Fruit fly (Drosophila melanogaster) whole organism, embryonic: ENCODE results near the gene CkIIalpha-i3.

Source experiments
- Atf6 ChIP-seq: fragments of 200-800 bp; sonication (Bioruptor generic); IDR thresholded peaks from 2 replicates; pipeline ENCODE4 v1.3.6; 2022; ENCODE audit warnings: missing biosample characterization, missing genetic modification characterization
- Bgb ChIP-seq: fragments of 200-800 bp; sonication (Bioruptor generic); IDR thresholded peaks from 2 replicates; pipeline ENCODE4 v1.3.6; 2022; ENCODE audit warnings: missing biosample characterization, missing genetic modification characterization; ENCODE audit not compliant: partially characterized antibody
- Blimp-1 ChIP-seq: fragments of 200-800 bp; sonication (Bioruptor generic); optimal IDR thresholded peaks from 3 replicates; lab custom pipeline; 2018; ENCODE audit warnings: missing biosample characterization, missing genetic modification characterization, mild to moderate bottlenecking, moderate library complexity, missing genetic modification reagents
- BtbVII ChIP-seq: fragments of 200-800 bp; sonication (Bioruptor generic); optimal IDR thresholded peaks from 3 replicates; lab custom pipeline; 2017; ENCODE audit warnings: missing biosample characterization, mild to moderate bottlenecking, missing genetic modification characterization
- CG10543 ChIP-seq: fragments of 200-800 bp; sonication (Bioruptor generic); optimal IDR thresholded peaks from 3 replicates; lab custom pipeline; 2017; ENCODE audit warnings: missing biosample characterization, mild to moderate bottlenecking, missing genetic modification characterization, moderate library complexity
- CG11560 ChIP-seq: fragments of 200-800 bp; sonication (Bioruptor generic); IDR thresholded peaks from 3 replicates; pipeline ENCODE4 v1.3.6; 2022; ENCODE audit warnings: missing biosample characterization, missing genetic modification characterization
- CG11695 ChIP-seq: fragments of 200-800 bp; sonication (Bioruptor generic); IDR thresholded peaks from 3 replicates; pipeline ENCODE4 v1.3.6; 2022; ENCODE audit warnings: missing biosample characterization, missing genetic modification characterization
- CG12659 ChIP-seq: fragments of 200-800 bp; sonication (Bioruptor generic); optimal IDR thresholded peaks from 3 replicates; lab custom pipeline; 2017; ENCODE audit warnings: mild to moderate bottlenecking, missing biosample characterization, missing genetic modification reagents, missing genetic modification characterization
- CG13894 ChIP-seq: fragments of 200-800 bp; sonication (Bioruptor generic); optimal IDR thresholded peaks from 3 replicates; lab custom pipeline; 2018; ENCODE audit warnings: missing biosample characterization, mild to moderate bottlenecking, missing genetic modification characterization, moderate library complexity
- CG15696 ChIP-seq: fragments of 200-800 bp; sonication (Bioruptor generic); optimal IDR thresholded peaks from 2 replicates; lab custom pipeline; 2019; ENCODE audit warnings: missing biosample characterization, mild to moderate bottlenecking, missing genetic modification characterization, moderate library complexity
- CG18262 ChIP-seq: fragments of 200-800 bp; optimal IDR thresholded peaks from 3 replicates; lab custom pipeline; 2019; ENCODE audit warnings: missing biosample characterization, mild to moderate bottlenecking, missing genetic modification characterization, moderate library complexity
- CG33557 ChIP-seq: fragments of 200-800 bp; sonication (Bioruptor generic); optimal IDR thresholded peaks from 2 replicates; lab custom pipeline; 2019; ENCODE audit warnings: missing biosample characterization, mild to moderate bottlenecking, missing genetic modification characterization, moderate library complexity
- CG6689 ChIP-seq: fragments of 200-800 bp; sonication (Bioruptor generic); IDR thresholded peaks from 2 replicates; pipeline ENCODE4 v1.3.6; 2022; ENCODE audit warnings: missing biosample characterization, missing genetic modification characterization
- CG6854 ChIP-seq: fragments of 200-800 bp; sonication (Bioruptor generic); optimal IDR thresholded peaks from 3 replicates; lab custom pipeline; 2017; ENCODE audit warnings: missing biosample characterization, mild to moderate bottlenecking, missing genetic modification characterization
- CG7372 ChIP-seq: fragments of 200-800 bp; sonication (Bioruptor generic); IDR thresholded peaks from 2 replicates; pipeline ENCODE4 v1.3.6; 2022; ENCODE audit warnings: missing biosample characterization, missing genetic modification characterization
- CG9437 ChIP-seq: fragments of 200-800 bp; sonication (Bioruptor generic); optimal IDR thresholded peaks from 2 replicates; lab custom pipeline; 2018; ENCODE audit warnings: missing biosample characterization, mild to moderate bottlenecking, missing genetic modification characterization
- CG9609 ChIP-seq: fragments of 200-800 bp; sonication (Bioruptor generic); optimal IDR thresholded peaks from 3 replicates; lab custom pipeline; 2016; ENCODE audit warnings: missing biosample characterization, missing genetic modification characterization
- CG9727 ChIP-seq: fragments of 200-800 bp; sonication (Bioruptor generic); optimal IDR thresholded peaks from 3 replicates; lab custom pipeline; 2017; ENCODE audit warnings: missing biosample characterization, mild to moderate bottlenecking, missing genetic modification characterization
- CHES-1-like ChIP-seq: fragments of 200-800 bp; sonication (Bioruptor generic); optimal IDR thresholded peaks from 2 replicates; lab custom pipeline; 2016; ENCODE audit warnings: missing biosample characterization, missing genetic modification characterization
- CoRest ChIP-seq: fragments of 200-800 bp; sonication (Bioruptor generic); optimal IDR thresholded peaks from 3 replicates; lab custom pipeline; 2018; ENCODE audit warnings: missing biosample characterization, mild to moderate bottlenecking, missing genetic modification characterization, moderate library complexity
- D ChIP-seq, 2 experiments: fragments of 200-800 bp in 1 of 2; fragments of >200 bp in 1 of 2; sonication (Bioruptor generic) in 1 of 2; optimal IDR thresholded peaks; 2 replicates in 1 of 2; 3 replicates in 1 of 2; lab custom pipeline; 2017; ENCODE audit warnings: mild to moderate bottlenecking in 1 of 2, missing biosample characterization in 1 of 2, missing genetic modification characterization in 1 of 2, missing genetic modification reagents in 1 of 2
- Dip2 ChIP-seq: fragments of 200-800 bp; sonication (Bioruptor generic); IDR thresholded peaks from 2 replicates; pipeline ENCODE4 v1.3.6; 2022; ENCODE audit warnings: missing biosample characterization, missing genetic modification characterization
- Drgx ChIP-seq: fragments of 200-800 bp; sonication (Bioruptor generic); IDR thresholded peaks from 2 replicates; pipeline ENCODE4 v1.3.6; 2022; ENCODE audit warnings: missing biosample characterization, missing genetic modification characterization
- E2f2 ChIP-seq: fragments of 200-800 bp; sonication (Bioruptor generic); IDR thresholded peaks from 2 replicates; pipeline ENCODE4 v1.3.6; 2022; ENCODE audit warnings: missing biosample characterization, missing genetic modification characterization
- Fer1 ChIP-seq: fragments of 200-800 bp; sonication (Bioruptor generic); optimal IDR thresholded peaks from 2 replicates; lab custom pipeline; 2017; ENCODE audit warnings: missing biosample characterization, mild to moderate bottlenecking, missing genetic modification characterization
- Fer2 ChIP-seq: fragments of 200-800 bp; sonication (Bioruptor generic); optimal IDR thresholded peaks from 2 replicates; lab custom pipeline; 2018; ENCODE audit warnings: missing biosample characterization, mild to moderate bottlenecking, missing genetic modification characterization, moderate library complexity
- HHEX ChIP-seq: fragments of 200-800 bp; sonication (Bioruptor generic); optimal IDR thresholded peaks from 3 replicates; lab custom pipeline; 2017; ENCODE audit warnings: missing biosample characterization, mild to moderate bottlenecking, missing genetic modification characterization, missing genetic modification reagents
- NFAT ChIP-seq: fragments of 200-800 bp; sonication (Bioruptor generic); IDR thresholded peaks from 2 replicates; pipeline ENCODE4 v1.3.6; 2022; ENCODE audit warnings: missing biosample characterization, missing genetic modification characterization
- Neu2 ChIP-seq: fragments of 200-800 bp; sonication (Bioruptor generic); optimal IDR thresholded peaks from 3 replicates; lab custom pipeline; 2016; ENCODE audit warnings: missing biosample characterization, missing genetic modification characterization, borderline replicate concordance
- Nf-YA ChIP-seq: fragments of 200-800 bp; sonication (Bioruptor generic); IDR thresholded peaks from 2 replicates; pipeline ENCODE4 v1.3.6; 2022; ENCODE audit warnings: missing biosample characterization, missing genetic modification characterization
- Pdp1 ChIP-seq, 2 experiments: fragments of 200-800 bp; sonication (Bioruptor generic); optimal IDR thresholded peaks; 3 replicates each; lab custom pipeline; 2016; ENCODE audit warnings: missing biosample characterization in 2 of 2, missing genetic modification characterization in 2 of 2, mild to moderate bottlenecking in 1 of 2, moderate library complexity in 1 of 2
- Sin3A ChIP-seq: fragments of >200 bp; optimal IDR thresholded peaks from 2 replicates; lab custom pipeline; 2018
- Taf1 ChIP-seq: fragments of 200-800 bp; sonication (Bioruptor generic); IDR thresholded peaks from 2 replicates; pipeline ENCODE4 v1.3.6; 2022; ENCODE audit warnings: missing biosample characterization, missing genetic modification characterization
- abd-A ChIP-seq: fragments of 200-800 bp; sonication (Bioruptor generic); optimal IDR thresholded peaks from 3 replicates; lab custom pipeline; 2019; ENCODE audit warnings: missing biosample characterization, mild to moderate bottlenecking, missing genetic modification characterization, moderate library complexity
- ato ChIP-seq: fragments of 200-800 bp; sonication (Bioruptor generic); IDR thresholded peaks from 2 replicates; pipeline ENCODE4 v1.3.6; 2022; ENCODE audit warnings: missing biosample characterization, missing genetic modification characterization; ENCODE audit not compliant: partially characterized antibody
- bab2 ChIP-seq: fragments of 200-800 bp; sonication (Bioruptor generic); optimal IDR thresholded peaks from 2 replicates; lab custom pipeline; 2016; ENCODE audit warnings: missing biosample characterization, missing genetic modification characterization
- cato ChIP-seq: fragments of 200-800 bp; sonication (Bioruptor generic); optimal IDR thresholded peaks from 2 replicates; lab custom pipeline; 2016; ENCODE audit warnings: missing biosample characterization, missing genetic modification characterization, borderline replicate concordance
- dmrt99B ChIP-seq: fragments of 200-800 bp; sonication (Bioruptor generic); optimal IDR thresholded peaks from 2 replicates; lab custom pipeline; 2018; ENCODE audit warnings: missing biosample characterization, mild to moderate bottlenecking, missing genetic modification characterization, moderate library complexity
- fd102C ChIP-seq: fragments of 200-800 bp; sonication (Bioruptor generic); optimal IDR thresholded peaks from 2 replicates; lab custom pipeline; 2018; ENCODE audit warnings: missing biosample characterization, mild to moderate bottlenecking, missing genetic modification characterization, moderate library complexity
- fd96Cb ChIP-seq: fragments of 200-800 bp; sonication (Bioruptor generic); optimal IDR thresholded peaks from 2 replicates; lab custom pipeline; 2018; ENCODE audit warnings: missing biosample characterization, mild to moderate bottlenecking, missing genetic modification characterization, moderate library complexity
- jing ChIP-seq: fragments of 200-800 bp; sonication (Bioruptor generic); optimal IDR thresholded peaks from 2 replicates; lab custom pipeline; 2018; ENCODE audit warnings: missing biosample characterization, mild to moderate bottlenecking, missing genetic modification characterization
- kni ChIP-seq: fragments of 200-800 bp; sonication (Bioruptor generic); optimal IDR thresholded peaks from 3 replicates; lab custom pipeline; 2017; ENCODE audit warnings: mild to moderate bottlenecking, missing biosample characterization, missing genetic modification reagents, missing genetic modification characterization
- pzg ChIP-seq: fragments of 200-800 bp; sonication (Bioruptor generic); optimal IDR thresholded peaks from 3 replicates; lab custom pipeline; 2018; ENCODE audit warnings: missing biosample characterization, mild to moderate bottlenecking, missing genetic modification characterization, moderate library complexity
- repo ChIP-seq: fragments of 200-800 bp; sonication (Bioruptor generic); optimal IDR thresholded peaks from 2 replicates; lab custom pipeline; 2016; ENCODE audit warnings: missing biosample characterization, missing genetic modification characterization
- sd ChIP-seq: fragments of 200-800 bp; sonication (Bioruptor generic); optimal IDR thresholded peaks from 3 replicates; lab custom pipeline; 2018; ENCODE audit warnings: missing biosample characterization, mild to moderate bottlenecking, missing genetic modification characterization, moderate library complexity
- so ChIP-seq: fragments of 200-800 bp; sonication (Bioruptor generic); IDR thresholded peaks from 3 replicates; pipeline ENCODE4 v1.3.6; 2022; ENCODE audit warnings: missing biosample characterization, missing genetic modification characterization
- tio ChIP-seq: fragments of 200-800 bp; sonication (Bioruptor generic); optimal IDR thresholded peaks from 2 replicates; lab custom pipeline; 2017; ENCODE audit warnings: missing biosample characterization, missing genetic modification characterization, inconsistent platforms

CkIIalpha-i3 gene

DNA sequence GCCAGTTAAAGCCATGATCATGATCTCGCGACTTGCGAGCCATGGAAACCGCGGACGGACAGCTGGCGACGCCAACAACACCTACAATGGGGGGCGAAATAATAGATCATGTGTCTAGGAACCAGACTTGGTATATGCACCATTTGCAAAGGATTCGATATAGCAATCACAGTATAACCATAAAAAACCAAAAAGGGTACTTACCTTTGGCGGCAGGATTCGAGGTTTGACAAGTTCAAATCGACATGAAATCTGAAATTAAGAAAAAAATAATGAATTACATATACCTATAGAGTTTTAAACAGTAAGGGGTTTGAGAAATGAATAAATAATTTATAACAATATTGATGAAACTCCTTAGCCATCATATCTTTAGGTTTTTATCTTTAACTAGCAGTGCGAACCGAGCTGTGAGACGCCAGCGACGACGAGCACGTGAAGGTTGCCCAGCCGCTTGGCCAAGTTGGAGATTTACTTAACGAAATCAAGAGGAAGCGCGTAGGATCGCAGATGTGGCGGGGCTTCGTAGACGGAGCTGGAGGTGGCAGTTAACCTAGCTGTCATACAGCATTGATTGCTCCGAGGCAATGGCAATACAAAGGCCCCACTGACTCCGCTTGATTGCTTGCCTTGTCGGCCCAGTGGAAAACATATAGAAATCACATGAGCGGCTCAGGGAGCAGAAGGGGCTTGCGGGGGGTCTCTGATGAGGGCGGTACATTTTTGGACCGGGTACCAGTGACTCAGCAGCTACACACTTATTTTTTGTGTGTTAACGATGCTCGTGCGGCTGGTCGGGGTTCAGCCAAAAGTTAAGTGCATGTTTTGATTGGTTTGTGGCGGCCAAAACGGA, 23.7 kb upstream of the CkIIalpha-i3 start (continued):
- TF ChIP-seq CG12659 (GFP tag; lab: Kevin White, UChicago) = peak; percentile 35
- no peak for TF ChIP-seq repo (GFP tag; lab: Kevin White, UChicago)
- TF ChIP-seq BtbVII (GFP tag; lab: Kevin White, UChicago) = peak; percentile 1
- no peak for TF ChIP-seq Taf1 (GFP tag; lab: Robert Waterston, UW)
- TF ChIP-seq CG6854 (GFP tag; lab: Kevin White, UChicago) = no peak
- 0 out of 2 replicates have a peak, but pooled peaks have one; percentile 31 for TF ChIP-seq Atf6 (GFP tag; lab: Robert Waterston, UW)
- no peak for TF ChIP-seq E2f2
- TF ChIP-seq pzg (GFP tag; lab: Kevin White, UChicago) = no peak
- TF ChIP-seq ato (GFP tag; lab: Robert Waterston, UW) = no peak
- no peak for TF ChIP-seq Bgb (GFP tag; lab: Robert Waterston, UW)
- TF ChIP-seq fd102C (GFP tag; lab: Kevin White, UChicago) = no peak
- TF ChIP-seq Drgx = peak; percentile 34; the same call in 1 of the 2 replicates
- TF ChIP-seq tio (GFP tag; lab: Kevin White, UChicago) = peak; percentile 22
- TF ChIP-seq CG11560 (tag; lab: Robert Waterston, UW) = no peak
- peak; percentile 67 for TF ChIP-seq CG13894 (tag; lab: Kevin White, UChicago)
- TF ChIP-seq jing = no peak
- TF ChIP-seq kni (GFP tag; lab: Kevin White, UChicago) = peak; percentile 35
- TF ChIP-seq Neu2 = no peak
- peak; percentile 21 for TF ChIP-seq fd96Cb (tag; lab: Kevin White, UChicago)
- TF ChIP-seq dmrt99B (tag; lab: Kevin White, UChicago) = peak; percentile 37
- no peak for TF ChIP-seq cato (GFP tag; lab: Kevin White, UChicago)
- peak; percentile 55 for TF ChIP-seq CG9727 (GFP tag; lab: Kevin White, UChicago)
- no peak for TF ChIP-seq Fer1
- TF ChIP-seq CG11695 (GFP tag; lab: Robert Waterston, UW) = peak; percentile 46; the same call in 1 of the 3 replicates
- TF ChIP-seq CG15696 (tag; lab: Kevin White, UChicago) = no peak
- no peak for TF ChIP-seq CG33557 (GFP tag; lab: Kevin White, UChicago)
- TF ChIP-seq D (optimal IDR thresholded peaks at IDR 0.05; lab: Kevin White, UChicago) = peak; percentile 25
- TF ChIP-seq D (GFP tag; optimal IDR thresholded peaks at IDR 0.05; lab: Kevin White, UChicago) = peak; percentile 27
- TF ChIP-seq Nf-YA (GFP tag; lab: Robert Waterston, UW) = no peak
- TF ChIP-seq bab2 = no peak
- no peak for TF ChIP-seq abd-A
- peak; percentile 25 for TF ChIP-seq CG9437 (GFP tag; lab: Kevin White, UChicago)
- peak; percentile 45 for TF ChIP-seq CoRest (tag; lab: Kevin White, UChicago)
- TF ChIP-seq Blimp-1 (GFP tag; lab: Kevin White, UChicago) = no peak
- TF ChIP-seq CHES-1-like (GFP tag; lab: Kevin White, UChicago) = no peak
- peak; percentile 34; the same call in 1 of the 2 replicates for TF ChIP-seq CG6689 (GFP tag; lab: Robert Waterston, UW)
- no peak for TF ChIP-seq NFAT
- TF ChIP-seq so = 0 out of 3 replicates have a peak, but pooled peaks have one; percentile 29
- no peak for TF ChIP-seq Fer2 (tag; lab: Kevin White, UChicago)
- TF ChIP-seq sd (tag; lab: Kevin White, UChicago) = peak; percentile 45
- TF ChIP-seq HHEX (GFP tag; lab: Kevin White, UChicago) = peak; percentile 36
- TF ChIP-seq CG7372 (GFP tag; lab: Robert Waterston, UW) = peak; percentile 36; the same call in 1 of the 2 replicates
- peak; percentile 57 for TF ChIP-seq CG18262 (tag; lab: Kevin White, UChicago)
- peak; percentile 12 for TF ChIP-seq CG10543 (GFP tag; lab: Kevin White, UChicago)
- no peak for TF ChIP-seq CG9609 (GFP tag; lab: Kevin White, UChicago)
- TF ChIP-seq Pdp1 (GFP tag; optimal IDR thresholded peaks at IDR 0.05; lab: Kevin White, UChicago) = peak in 1 of 2 experiments; percentile 8
- no peak for TF ChIP-seq Sin3A
- TF ChIP-seq Dip2 (GFP tag; lab: Robert Waterston, UW) = no peak
